Worm (Caenorhabditis elegans): ENCODE data around the gene hsp-12.6.

ce11 chrIV:9480936-9481335 lies 33.9 kb upstream of the hsp-12.6 start, which contains the start of gene cng-3:
- TF ChIP-seq sdz-38 (tag; optimal IDR thresholded peaks at IDR 0.05), result no peak
- no peak for TF ChIP-seq F39B2.1 (GFP tag; IDR thresholded peaks at IDR 0.05)
- no peak for TF ChIP-seq aptf-3 (GFP tag; IDR thresholded peaks at IDR 0.05)

Data from whole organism, young adult.